Worm (Caenorhabditis elegans): ENCODE data around the gene str-61.
"Not testable (repeated sequence)": the region's sequence is repeated elsewhere in the genome, so short reads cannot be mapped to it uniquely, and the experiment has no call there.

DNA sequence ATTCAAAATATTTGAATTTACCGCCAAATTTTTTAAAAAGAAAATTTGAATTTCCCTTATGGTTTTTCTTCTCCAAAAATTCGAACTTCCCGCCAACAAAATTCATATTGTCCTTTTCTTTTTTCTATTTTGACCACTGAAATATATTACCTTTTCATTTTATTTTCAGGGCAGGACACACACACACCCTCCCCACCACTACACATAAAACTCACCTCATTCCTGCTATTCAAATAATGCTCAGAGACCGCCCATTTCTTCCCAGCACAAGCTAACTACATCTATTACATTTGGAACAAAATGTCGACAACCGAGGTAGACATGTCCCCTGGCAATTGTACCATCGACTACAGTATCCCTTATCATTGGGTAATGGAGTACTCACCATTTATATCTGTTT lies 16.8 kb downstream of the str-61 start, which contains the start of gene W06G6.15:
- TF ChIP-seq tab-1 (GFP tag; IDR thresholded peaks at IDR 0.05); ref-1 (GFP tag; conservative IDR thresholded peaks at IDR 0.05); cog-1 (tag; optimal IDR thresholded peaks at IDR 0.05); flt-1 (GFP tag; IDR thresholded peaks at IDR 0.05): not testable (repeated sequence)
